Worm (Caenorhabditis elegans) whole organism, early embryonic: ENCODE results near the gene C01G10.1.

Experiments used
- B0310.2 ChIP-seq: sonication (generic microtip); optimal IDR thresholded peaks from 2 replicates; lab custom pipeline; 2016; ENCODE audit warnings: mild to moderate bottlenecking, missing genetic modification characterization, missing compliant biosample characterization
- F13C5.2 ChIP-seq: sonication (generic microtip); optimal IDR thresholded peaks from 2 replicates; lab custom pipeline; 2017; ENCODE audit warnings: mild to moderate bottlenecking, missing genetic modification characterization, inconsistent platforms, missing compliant biosample characterization
- aly-1 ChIP-seq: sonication (generic microtip); optimal IDR thresholded peaks from 2 replicates; lab custom pipeline; 2016; ENCODE audit warnings: missing genetic modification characterization, missing compliant biosample characterization
- ama-1 ChIP-seq: fragments of 150-350 bp; optimal IDR thresholded peaks from 2 replicates; lab custom pipeline; 2014
- ceh-13 ChIP-seq: fragments of 200-800 bp; sonication (Bioruptor generic); optimal IDR thresholded peaks from 2 replicates; lab custom pipeline; 2018; ENCODE audit warnings: mild to moderate bottlenecking, missing genetic modification characterization, missing compliant biosample characterization
- ceh-36 ChIP-seq: sonication (generic microtip); optimal IDR thresholded peaks from 2 replicates; lab custom pipeline; 2016; ENCODE audit warnings: missing genetic modification characterization, inconsistent platforms, missing compliant biosample characterization
- ets-7 ChIP-seq: sonication (generic microtip); optimal IDR thresholded peaks from 2 replicates; lab custom pipeline; 2016; ENCODE audit warnings: missing genotype, missing genetic modification characterization, missing compliant biosample characterization
- flt-1 ChIP-seq: fragments of 200-800 bp; sonication (Bioruptor generic); IDR thresholded peaks from 2 replicates; pipeline ENCODE4 v1.3.6; 2022; ENCODE audit warnings: missing genetic modification characterization, missing compliant biosample characterization
- hmbx-1 ChIP-seq: sonication (generic microtip); optimal IDR thresholded peaks from 2 replicates; lab custom pipeline; 2016; ENCODE audit warnings: mild to moderate bottlenecking, missing genetic modification characterization, missing compliant biosample characterization
- hmg-4 ChIP-seq: fragments of 200-800 bp; sonication (Bioruptor generic); optimal IDR thresholded peaks from 2 replicates; lab custom pipeline; 2018; ENCODE audit warnings: mild to moderate bottlenecking, missing genetic modification characterization, missing compliant biosample characterization
- hnd-1 ChIP-seq: sonication (generic microtip); optimal IDR thresholded peaks from 2 replicates; lab custom pipeline; 2016; ENCODE audit warnings: missing genetic modification characterization, missing compliant biosample characterization
- pes-1 ChIP-seq: fragments of 200-800 bp; sonication (Bioruptor generic); IDR thresholded peaks from 2 replicates; pipeline ENCODE4 v1.3.6; 2022; ENCODE audit warnings: missing genetic modification reagents, missing genetic modification characterization, missing compliant biosample characterization
- scrt-1 ChIP-seq: fragments of 200-800 bp; sonication (Bioruptor generic); IDR thresholded peaks from 2 replicates; pipeline ENCODE4 v1.3.6; 2022; ENCODE audit warnings: missing genetic modification characterization, missing compliant biosample characterization
- sea-1 ChIP-seq: fragments of 200-800 bp; sonication (Bioruptor generic); conservative IDR thresholded peaks from 2 replicates; pipeline ENCODE4 v1.3.6; 2022; ENCODE audit warnings: missing genetic modification characterization, missing compliant biosample characterization
- tbx-11 ChIP-seq: fragments of 200-800 bp; sonication (Bioruptor generic); IDR thresholded peaks from 2 replicates; pipeline ENCODE4 v1.3.6; 2022; ENCODE audit warnings: missing genetic modification characterization, missing compliant biosample characterization
- tbx-37 ChIP-seq: fragments of 200-800 bp; sonication (Bioruptor generic); conservative IDR thresholded peaks from 2 replicates; pipeline ENCODE4 v1.3.6; 2022; ENCODE audit warnings: missing genetic modification reagents, missing genetic modification characterization, missing compliant biosample characterization
- tra-4 ChIP-seq: sonication (generic microtip); optimal IDR thresholded peaks from 2 replicates; lab custom pipeline; 2017; ENCODE audit warnings: missing genetic modification characterization, missing compliant biosample characterization

Gene C01G10.1

ce11 chrV:15099447-15099846 is at the start of gene C01G10.1:
TSS of gene C01G10.1 (plus strand) at chrV:15099747.
- TF ChIP-seq F13C5.2 (tag; lab: Kevin White, UChicago), result no peak
- no peak for TF ChIP-seq hmg-4
- no peak for TF ChIP-seq scrt-1
- no peak for TF ChIP-seq ama-1 (lab: Kevin White, UChicago)
- no peak for TF ChIP-seq B0310.2 (tag; lab: Kevin White, UChicago)
- TF ChIP-seq hmbx-1, result no peak
- TF ChIP-seq aly-1, result no peak
- TF ChIP-seq sea-1 (GFP tag; lab: Robert Waterston, UW), result no peak
- no peak for TF ChIP-seq flt-1 (GFP tag; lab: Robert Waterston, UW)
- TF ChIP-seq hnd-1, result no peak
- TF ChIP-seq tbx-37 (GFP tag; lab: Robert Waterston, UW), result no peak
- TF ChIP-seq pes-1, result no peak
- no peak for TF ChIP-seq tra-4 (tag; lab: Kevin White, UChicago)
- TF ChIP-seq ets-7 (tag; lab: Kevin White, UChicago), result no peak
- TF ChIP-seq ceh-36 (tag; lab: Kevin White, UChicago), result no peak

DNA sequence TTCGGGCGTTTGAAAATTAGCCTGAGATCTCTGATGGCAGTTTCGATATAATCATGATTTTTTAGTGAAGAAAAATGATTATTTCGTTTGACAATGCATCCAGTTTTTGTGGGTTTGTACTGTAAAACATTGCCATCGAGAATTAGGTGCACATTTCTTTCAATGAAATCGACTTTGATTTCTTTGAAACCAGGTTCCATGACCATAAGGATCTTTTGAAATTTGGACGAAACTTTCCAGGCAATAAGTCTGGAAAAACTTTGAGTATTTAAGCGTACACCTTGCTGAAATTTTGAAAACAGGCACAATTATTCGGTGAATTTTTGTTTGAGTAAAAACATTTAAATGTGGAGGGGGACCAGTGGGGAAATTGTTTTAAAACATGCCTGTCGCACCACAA is 47.8 kb upstream of the C01G10.1 start:
- no peak for TF ChIP-seq flt-1 (GFP tag; lab: Robert Waterston, UW)
- TF ChIP-seq tbx-11 (GFP tag; lab: Robert Waterston, UW), result no peak
- no peak for TF ChIP-seq ceh-36 (tag; lab: Kevin White, UChicago)
- TF ChIP-seq B0310.2 (tag; lab: Kevin White, UChicago), result no peak
- no peak for TF ChIP-seq pes-1
- no peak for TF ChIP-seq ceh-13 (GFP tag; lab: Kevin White, UChicago)
- no peak for TF ChIP-seq hnd-1
- no peak for TF ChIP-seq hmg-4
- TF ChIP-seq ama-1 (lab: Kevin White, UChicago), result no peak
- TF ChIP-seq hmbx-1, result no peak
- TF ChIP-seq scrt-1, result no peak
- TF ChIP-seq F13C5.2 (tag; lab: Kevin White, UChicago), result no peak
- no peak for TF ChIP-seq aly-1
- TF ChIP-seq tra-4 (tag; lab: Kevin White, UChicago), result no peak
- TF ChIP-seq ets-7 (tag; lab: Kevin White, UChicago), result no peak
- no peak for TF ChIP-seq tbx-37 (GFP tag; lab: Robert Waterston, UW)
- no peak for TF ChIP-seq sea-1 (GFP tag; lab: Robert Waterston, UW)

- TF ChIP-seq ama-1 (lab: Kevin White, UChicago), result no peak
- no peak for TF ChIP-seq B0310.2 (tag; lab: Kevin White, UChicago)
- no peak for TF ChIP-seq flt-1 (GFP tag; lab: Robert Waterston, UW)
Observed at ce11 chrV:15052368-15052767, 47.2 kb upstream of the C01G10.1 start, which contains the start of the genes fbxa-82 and C25D7.5. TSS of gene fbxa-82 (minus strand) at chrV:15052530. TSS of gene C25D7.5 (plus strand) at chrV:15052650.

- TF ChIP-seq ets-7 (tag; lab: Kevin White, UChicago) (no peak), tbx-11 (GFP tag; lab: Robert Waterston, UW) (no peak), ceh-36 (tag; lab: Kevin White, UChicago) (no peak), hmbx-1 (no peak), ceh-13 (GFP tag; lab: Kevin White, UChicago) (no peak), hmg-4 (no peak), pes-1 (no peak), tra-4 (tag; lab: Kevin White, UChicago) (no peak), aly-1 (no peak)
Observed at ce11 chrV:15054733-15055132, 44.8 kb upstream of the C01G10.1 start.

- TF ChIP-seq sea-1 (GFP tag; lab: Robert Waterston, UW) (no peak), F13C5.2 (tag; lab: Kevin White, UChicago) (no peak), tbx-37 (GFP tag; lab: Robert Waterston, UW) (no peak), B0310.2 (tag; lab: Kevin White, UChicago) (no peak), ceh-36 (tag; lab: Kevin White, UChicago) (no peak), tbx-11 (GFP tag; lab: Robert Waterston, UW) (no peak), aly-1 (no peak), hmbx-1 (no peak), hnd-1 (no peak), hmg-4 (no peak), flt-1 (GFP tag; lab: Robert Waterston, UW) (no peak), scrt-1 (no peak), tra-4 (tag; lab: Kevin White, UChicago) (no peak), pes-1 (no peak)
Observed at ce11 chrV:15055873-15056272, 43.7 kb upstream of the C01G10.1 start, which contains the start of gene C25D7.16. TSS of gene C25D7.16 (plus strand) at chrV:15056173.

DNA sequence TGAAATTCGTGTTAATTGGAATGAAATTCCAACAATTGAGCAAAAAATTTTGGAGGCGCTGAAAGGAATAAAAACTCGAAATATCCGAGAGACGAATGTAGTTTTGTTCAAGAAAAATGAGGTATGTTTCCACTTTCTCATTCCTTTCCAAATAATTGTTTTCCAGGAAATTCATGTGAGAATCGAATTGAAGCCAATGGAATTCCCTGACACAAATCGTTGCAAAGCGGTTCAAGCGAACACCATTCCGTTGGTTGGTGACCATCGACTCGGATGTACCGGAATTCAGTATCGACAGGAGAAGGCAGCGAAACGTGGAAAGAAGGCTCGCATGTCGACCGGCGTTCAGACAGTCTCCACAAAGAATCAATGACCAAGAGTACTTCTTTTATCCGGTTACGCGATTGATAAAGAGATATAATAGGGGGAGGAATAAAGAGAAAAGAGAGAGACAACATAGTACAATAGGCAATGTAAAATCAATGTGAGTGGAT is 43.2 kb upstream of the C01G10.1 start:
- TF ChIP-seq tra-4 (tag; lab: Kevin White, UChicago) (no peak), flt-1 (GFP tag; lab: Robert Waterston, UW) (no peak), ama-1 (lab: Kevin White, UChicago) (no peak), ceh-13 (GFP tag; lab: Kevin White, UChicago) (no peak), F13C5.2 (tag; lab: Kevin White, UChicago) (no peak), tbx-37 (GFP tag; lab: Robert Waterston, UW) (no peak), B0310.2 (tag; lab: Kevin White, UChicago) (no peak), hmbx-1 (no peak), pes-1 (no peak), scrt-1 (no peak), tbx-11 (GFP tag; lab: Robert Waterston, UW) (no peak), ceh-36 (tag; lab: Kevin White, UChicago) (no peak), hnd-1 (no peak), ets-7 (tag; lab: Kevin White, UChicago) (no peak), sea-1 (GFP tag; lab: Robert Waterston, UW) (no peak; the same call in 1 of the 2 replicates), aly-1 (no peak), hmg-4 (no peak)

DNA sequence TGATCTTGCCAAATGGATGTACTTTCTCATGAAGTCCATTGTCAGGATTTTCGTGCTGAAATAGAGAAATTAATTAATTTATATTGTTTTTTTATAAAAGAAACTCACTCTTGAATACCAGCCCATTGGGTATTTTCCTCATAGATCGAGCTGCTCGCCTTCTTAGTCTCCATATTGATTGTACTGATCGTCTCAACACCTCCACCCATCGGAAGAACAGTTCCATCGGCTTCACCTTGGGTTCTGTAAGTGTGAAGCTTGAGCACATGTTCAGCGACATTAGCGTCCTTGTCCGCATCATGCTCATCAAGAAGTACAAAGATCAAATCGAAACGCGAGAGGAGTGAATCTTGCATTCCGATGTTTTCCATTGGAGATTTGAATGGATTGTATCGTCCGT is 41.8 kb upstream of the C01G10.1 start:
- no peak for TF ChIP-seq B0310.2 (tag; lab: Kevin White, UChicago)
- no peak for TF ChIP-seq tbx-37 (GFP tag; lab: Robert Waterston, UW)
- no peak for TF ChIP-seq hmbx-1
- no peak for TF ChIP-seq ceh-13 (GFP tag; lab: Kevin White, UChicago)
- no peak for TF ChIP-seq aly-1
- TF ChIP-seq hmg-4, result no peak
